Worm (Caenorhabditis elegans) whole organism, L4/young adult: ENCODE measurements around the gene C14A6.13.

Source experiments
- W03F9.2 ChIP-seq: fragments of 150-350 bp; optimal IDR thresholded peaks from 2 replicates; lab custom pipeline; 2014; ENCODE audit warnings: missing biosample characterization, missing genetic modification characterization
- dao-5 ChIP-seq: sonication (generic microtip); optimal IDR thresholded peaks from 2 replicates; lab custom pipeline; 2016; ENCODE audit warnings: missing genotype, missing genetic modification characterization, moderate library complexity, missing compliant biosample characterization
- him-1 ChIP-seq: sonication (generic microtip); optimal IDR thresholded peaks from 2 replicates; lab custom pipeline; 2016; ENCODE audit warnings: missing genotype, missing genetic modification reagents, missing genetic modification characterization, missing compliant biosample characterization

DNA sequence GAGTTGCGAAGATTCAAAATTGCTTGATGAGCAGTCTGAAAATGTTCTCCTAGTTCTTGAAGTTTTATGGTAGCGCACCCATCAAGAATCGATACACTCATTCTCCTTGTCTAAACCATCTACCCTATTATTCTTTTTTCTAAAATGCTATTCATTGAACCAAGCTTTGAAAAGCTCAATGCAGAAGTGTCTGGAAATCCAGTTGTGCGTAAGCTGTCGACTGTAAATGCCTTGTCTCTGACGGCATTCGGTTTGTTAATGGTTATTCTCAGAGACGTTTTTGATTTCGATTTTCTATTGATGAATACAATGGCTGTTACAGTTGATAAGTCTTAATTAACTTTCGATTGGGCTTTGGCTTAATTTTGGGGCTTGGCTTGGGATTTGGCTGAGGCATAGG is 1.4 kb upstream of the C14A6.13 start, which contains the start of gene C14A6.12:
- TF ChIP-seq him-1: no peak
- TF ChIP-seq W03F9.2 (tag; lab: Kevin White, UChicago): no peak
- TF ChIP-seq dao-5 (tag; lab: Kevin White, UChicago): no peak
